Worm (Caenorhabditis elegans) whole organism, young adult: ENCODE data around the gene rab-14.

Experiments used
- C17E4.6 ChIP-seq: fragments of 200-800 bp; sonication (Bioruptor generic); IDR thresholded peaks from 2 replicates; pipeline ENCODE4 v1.3.6; 2022; ENCODE audit warnings: missing genetic modification reagents, missing genetic modification characterization, missing compliant biosample characterization
- ama-1 ChIP-seq, 3 experiments: fragments of 150-350 bp in 1 of 3; sonication (generic microtip) in 2 of 3; optimal IDR thresholded peaks; 2 replicates each; lab custom pipeline; 2014 to 2018; ENCODE audit warnings: missing biosample characterization in 2 of 3, missing genetic modification characterization in 2 of 3, missing genetic modification reagents in 2 of 3
- nhr-120 ChIP-seq: fragments of 200-800 bp; sonication (Bioruptor generic); IDR thresholded peaks from 2 replicates; pipeline ENCODE4 v1.3.6; 2022; ENCODE audit warnings: missing genetic modification characterization, missing compliant biosample characterization
- snpc-1.1 ChIP-seq: sonication (generic microtip); optimal IDR thresholded peaks from 2 replicates; lab custom pipeline; 2017; ENCODE audit warnings: missing genetic modification characterization, mild to moderate bottlenecking, missing compliant biosample characterization, antibody characterized with exemption, moderate library complexity, missing genotype, missing genetic modification reagents; ENCODE audit not compliant: insufficient read depth
- tlf-1 ChIP-seq: fragments of 200-800 bp; sonication (Bioruptor generic); optimal IDR thresholded peaks from 2 replicates; lab custom pipeline; 2018; ENCODE audit warnings: mild to moderate bottlenecking, missing genetic modification characterization, missing compliant biosample characterization
- ztf-26 ChIP-seq: sonication (generic microtip); optimal IDR thresholded peaks from 2 replicates; lab custom pipeline; 2017; ENCODE audit warnings: missing genetic modification characterization, missing compliant biosample characterization

DNA sequence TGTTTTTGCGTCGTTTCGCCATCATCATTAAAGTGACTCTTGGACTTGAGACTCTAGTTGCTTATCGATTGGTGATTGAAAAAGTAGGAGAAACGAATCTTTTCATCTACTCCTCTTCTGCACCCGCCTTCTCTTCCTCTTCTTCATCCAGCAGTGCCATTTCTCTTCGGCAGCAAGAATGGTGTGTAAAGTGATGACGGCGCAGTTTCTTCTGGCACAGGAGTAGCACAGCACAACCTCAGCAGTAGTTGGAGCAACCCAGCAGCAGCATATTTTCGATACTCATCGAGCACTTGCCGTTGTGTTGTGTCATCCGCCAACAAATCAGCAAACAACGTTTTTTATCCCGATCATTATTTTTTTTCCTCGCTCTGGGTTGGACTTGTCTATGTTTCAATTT, 31.0 kb downstream of the rab-14 start:
- TF ChIP-seq ama-1 (optimal IDR thresholded peaks at IDR 0.05; lab: Kevin White, UChicago) = no peak
- TF ChIP-seq ama-1 (GFP tag; optimal IDR thresholded peaks at IDR 0.05; lab: Kevin White, UChicago) = no peak
- no peak for TF ChIP-seq C17E4.6 (GFP tag; lab: Robert Waterston, UW)
- TF ChIP-seq nhr-120 (GFP tag; lab: Robert Waterston, UW) = no peak
- TF ChIP-seq ztf-26 = no peak
- TF ChIP-seq snpc-1.1 = no peak
- TF ChIP-seq tlf-1 (GFP tag; lab: Kevin White, UChicago) = no peak
